Worm (Caenorhabditis elegans): ENCODE data around the gene srt-11.
A peak's percentile ranks its signal among the peaks of the same experiment; 100 is the strongest.

The srt-11 gene

DNA sequence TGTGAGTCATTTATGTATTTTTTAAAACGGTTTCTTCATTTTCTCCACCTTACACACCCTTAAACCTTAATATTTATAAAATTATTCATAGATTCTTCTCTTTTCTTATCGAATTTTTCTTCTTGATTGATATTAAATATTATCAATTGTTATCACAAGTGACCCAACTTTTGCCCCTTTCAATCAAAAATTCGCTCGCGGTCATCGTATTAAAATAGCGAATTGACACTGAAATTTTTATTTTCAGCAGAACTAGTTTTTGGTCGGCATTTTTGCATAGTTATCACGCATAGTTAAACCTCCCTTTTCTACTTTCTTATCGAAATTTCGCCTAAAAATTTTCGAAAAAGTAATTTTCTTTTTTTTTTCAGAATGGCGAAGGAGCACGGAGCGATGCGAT is 6.9 kb downstream of the srt-11 start:
- peak in 1 of 2 experiments; percentile 3 for TF ChIP-seq lin-35 (GFP tag; optimal IDR thresholded peaks at IDR 0.05)
- no peak for TF ChIP-seq Y116A8C.19 (tag; optimal IDR thresholded peaks at IDR 0.05; ENCODE audit: borderline replicate concordance)
- TF ChIP-seq mef-2 (tag; optimal IDR thresholded peaks at IDR 0.05): no peak
- TF ChIP-seq pax-3 (tag; optimal IDR thresholded peaks at IDR 0.05): no peak
- TF ChIP-seq ceh-90 (tag; optimal IDR thresholded peaks at IDR 0.05): no peak
- TF ChIP-seq fos-1 (tag; optimal IDR thresholded peaks at IDR 0.05): no peak
- TF ChIP-seq F16B12.6 (tag; optimal IDR thresholded peaks at IDR 0.05): no peak
- TF ChIP-seq sox-4 (tag; optimal IDR thresholded peaks at IDR 0.05): no peak
- no peak for TF ChIP-seq dsc-1 (tag; optimal IDR thresholded peaks at IDR 0.05)
- no peak for TF ChIP-seq nhr-76 (tag; optimal IDR thresholded peaks at IDR 0.05)
- TF ChIP-seq efl-1 (optimal IDR thresholded peaks at IDR 0.05): no peak
- peak in 1 of 2 experiments; percentile 93 for TF ChIP-seq efl-1 (GFP tag; optimal IDR thresholded peaks at IDR 0.05 in 1 of 2)
- no peak for TF ChIP-seq grh-1 (GFP tag; IDR thresholded peaks at IDR 0.05)
- TF ChIP-seq elt-2 (tag; optimal IDR thresholded peaks at IDR 0.05): peak; percentile 84
- TF ChIP-seq nhr-20 (tag; optimal IDR thresholded peaks at IDR 0.05): peak; percentile 19
- no peak for TF ChIP-seq nhr-84 (tag; optimal IDR thresholded peaks at IDR 0.05)
- TF ChIP-seq pqm-1 (tag; optimal IDR thresholded peaks at IDR 0.05): peak; percentile 26
- no peak for TF ChIP-seq ceh-63 (GFP tag; optimal IDR thresholded peaks at IDR 0.05)
- TF ChIP-seq nhr-19 (GFP tag; conservative IDR thresholded peaks at IDR 0.05): no peak
- TF ChIP-seq ets-5 (GFP tag; IDR thresholded peaks at IDR 0.05): no peak
- TF ChIP-seq hlh-17 (GFP tag; optimal IDR thresholded peaks at IDR 0.05; ENCODE audit: borderline replicate concordance): no peak

DNA sequence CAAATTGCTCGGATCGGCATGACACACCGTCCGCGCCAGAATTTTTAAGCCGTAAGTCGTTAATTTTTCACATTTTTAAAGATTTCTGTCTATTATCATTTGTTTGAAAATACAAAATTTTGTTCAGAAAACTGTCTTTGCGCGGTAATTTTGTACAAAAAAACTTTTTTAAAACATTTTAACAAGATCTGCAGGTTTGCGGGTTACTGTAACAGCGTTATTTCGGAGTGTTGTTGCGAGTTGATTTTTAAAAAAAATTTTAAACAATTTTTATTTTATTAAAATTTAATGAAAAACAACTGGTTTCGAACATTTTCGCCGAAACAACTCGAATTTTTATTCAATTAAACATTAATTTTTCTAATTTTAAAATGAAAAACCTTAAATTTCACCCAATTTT is 7.3 kb downstream of the srt-11 start:
- TF ChIP-seq ceh-82 (tag; optimal IDR thresholded peaks at IDR 0.05) (no peak), swsn-7 (tag; optimal IDR thresholded peaks at IDR 0.05) (no peak), lsy-2 (tag; optimal IDR thresholded peaks at IDR 0.05) (peak in 1 of 2 experiments; percentile 23), lir-3 (tag; optimal IDR thresholded peaks at IDR 0.05; ENCODE audit: poor library complexity) (no peak), skn-1 (tag; optimal IDR thresholded peaks at IDR 0.05) (no peak), lin-13 (GFP tag; optimal IDR thresholded peaks at IDR 0.05) (no peak), ets-5 (GFP tag; IDR thresholded peaks at IDR 0.05) (no peak), sox-4 (tag; optimal IDR thresholded peaks at IDR 0.05) (no peak)

DNA sequence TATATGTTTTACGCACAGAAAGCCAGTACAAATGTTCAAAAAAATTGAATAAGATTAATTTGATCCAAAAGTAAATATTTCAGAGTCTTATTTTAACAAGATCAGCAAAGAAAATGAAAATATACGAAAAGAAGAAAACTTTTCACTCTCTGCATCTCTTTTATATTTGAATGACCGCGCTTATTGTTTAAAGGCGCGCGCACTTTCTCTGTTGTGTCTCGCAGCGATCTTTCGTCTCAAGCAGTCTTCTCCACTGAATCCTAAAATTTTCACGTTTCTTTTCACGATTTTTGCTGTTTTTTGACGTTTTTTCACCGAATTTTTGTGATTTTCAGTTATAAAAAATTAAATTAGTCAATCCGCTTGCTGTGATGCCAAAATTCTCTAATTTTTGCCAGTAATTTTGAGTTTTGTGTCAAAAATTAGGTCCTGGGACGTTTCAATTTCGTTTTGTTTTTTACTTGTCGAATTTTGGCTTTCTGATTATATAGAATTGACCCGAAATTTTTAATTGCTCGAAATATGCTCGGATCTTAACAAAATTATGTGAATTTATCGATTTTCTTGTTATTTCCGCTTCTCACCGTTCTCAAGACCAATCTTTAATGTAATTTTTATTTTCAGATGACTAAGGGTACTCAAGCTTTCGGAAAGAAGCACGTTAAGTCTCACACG is 9.2 kb downstream of the srt-11 start, which contains the start of gene W01D2.1:
W01D2.1 (plus strand) TSS at position 625 of the 675 bp plus-strand sequence.
- peak; percentile 66 for TF ChIP-seq xbp-1 (tag; optimal IDR thresholded peaks at IDR 0.05)
- no peak for TF ChIP-seq Y116A8C.19 (tag; optimal IDR thresholded peaks at IDR 0.05; ENCODE audit: borderline replicate concordance)
- no peak for TF ChIP-seq nhr-11 (tag; optimal IDR thresholded peaks at IDR 0.05)
- peak; percentile 73 for TF ChIP-seq nhr-47 (tag; optimal IDR thresholded peaks at IDR 0.05)
- peak; percentile 61 for TF ChIP-seq swsn-7 (tag; optimal IDR thresholded peaks at IDR 0.05)
- TF ChIP-seq snu-23 (GFP tag; optimal IDR thresholded peaks at IDR 0.05): peak; percentile 76
- TF ChIP-seq ztf-11 (tag; optimal IDR thresholded peaks at IDR 0.05): no peak
- TF ChIP-seq F16B12.6 (tag; optimal IDR thresholded peaks at IDR 0.05): peak; percentile 49
- peak; percentile 66 for TF ChIP-seq nhr-19 (GFP tag; conservative IDR thresholded peaks at IDR 0.05)
- peak; percentile 28 for TF ChIP-seq fkh-10 (GFP tag; optimal IDR thresholded peaks at IDR 0.05)
- peak; percentile 74 for TF ChIP-seq nhr-85 (tag)
- TF ChIP-seq fkh-8 (tag; optimal IDR thresholded peaks at IDR 0.05): peak; percentile 73
- TF ChIP-seq C34B4.2 (tag; optimal IDR thresholded peaks at IDR 0.05): no peak
- TF ChIP-seq pqm-1 (tag; optimal IDR thresholded peaks at IDR 0.05): no peak
- TF ChIP-seq grh-1 (GFP tag; IDR thresholded peaks at IDR 0.05): no peak
- peak; percentile 76 for TF ChIP-seq nhr-71 (tag; optimal IDR thresholded peaks at IDR 0.05)
- peak in 2 of 6 experiments; percentile 18 to 64 for TF ChIP-seq elt-3 (tag; optimal IDR thresholded peaks at IDR 0.05)
- TF ChIP-seq zip-4 (GFP tag; optimal IDR thresholded peaks at IDR 0.05): no peak
- peak; percentile 93 to 96 for TF ChIP-seq lin-35 (GFP tag; optimal IDR thresholded peaks at IDR 0.05)
- TF ChIP-seq mep-1 (tag; optimal IDR thresholded peaks at IDR 0.05): peak; percentile 81
- peak in 1 of 2 experiments; percentile 57 for TF ChIP-seq mdl-1 (tag; optimal IDR thresholded peaks at IDR 0.05)
- peak; percentile 41 for TF ChIP-seq dsc-1 (tag; optimal IDR thresholded peaks at IDR 0.05)
- TF ChIP-seq pax-3 (tag; optimal IDR thresholded peaks at IDR 0.05): no peak
- peak; percentile 62 for TF ChIP-seq lin-13 (GFP tag; optimal IDR thresholded peaks at IDR 0.05)
- no peak for TF ChIP-seq unc-30 (tag; optimal IDR thresholded peaks at IDR 0.05)
- no peak for TF ChIP-seq C04F5.9 (tag; optimal IDR thresholded peaks at IDR 0.05)
- no peak for TF ChIP-seq fkh-4 (tag; optimal IDR thresholded peaks at IDR 0.05; ENCODE audit: borderline replicate concordance)
- no peak for TF ChIP-seq vab-15 (tag; optimal IDR thresholded peaks at IDR 0.05)
- TF ChIP-seq lin-14 (GFP tag; optimal IDR thresholded peaks at IDR 0.05): peak; percentile 63
- TF ChIP-seq hlh-4 (tag; optimal IDR thresholded peaks at IDR 0.05): no peak
- TF ChIP-seq irx-1 (tag; optimal IDR thresholded peaks at IDR 0.05): peak; percentile 26
